Fruit fly (Drosophila melanogaster): ENCODE measurements around the gene CG12885.

The CG12885 gene

dm6 chr3R:27569706-27570105 lies 49.0 kb downstream of the CG12885 start:
- TF ChIP-seq CG10274 (GFP tag; optimal IDR thresholded peaks at IDR 0.05) (peak; percentile 79), C15 (GFP tag; IDR thresholded peaks at IDR 0.05) (peak; percentile 76; the same call in 2 of the 3 replicates), CG10267 (tag; optimal IDR thresholded peaks at IDR 0.05) (peak; percentile 74), CG17829 (tag; optimal IDR thresholded peaks at IDR 0.05) (peak; percentile 81), ham (GFP tag; IDR thresholded peaks at IDR 0.05) (no peak), CG2116 (GFP tag; optimal IDR thresholded peaks at IDR 0.05) (peak; percentile 25), CG14014 (GFP tag; IDR thresholded peaks at IDR 0.05) (peak; percentile 92), HmgD (GFP tag; optimal IDR thresholded peaks at IDR 0.05) (peak; percentile 47), hth (optimal IDR thresholded peaks at IDR 0.05) (no peak), Hand (GFP tag; optimal IDR thresholded peaks at IDR 0.05) (peak; percentile 57), unpg (GFP tag; optimal IDR thresholded peaks at IDR 0.05) (peak; percentile 70), cas (GFP tag; IDR thresholded peaks at IDR 0.05) (peak; percentile 64), vvl (GFP tag; IDR thresholded peaks at IDR 0.05) (peak; percentile 95), stwl (tag; optimal IDR thresholded peaks at IDR 0.05) (no peak), mirr (GFP tag; optimal IDR thresholded peaks at IDR 0.05) (peak; percentile 78), CG1647 (GFP tag; optimal IDR thresholded peaks at IDR 0.05) (peak; percentile 88), otp (GFP tag; IDR thresholded peaks at IDR 0.05) (peak; percentile 88), CG17802 (tag; optimal IDR thresholded peaks at IDR 0.05) (peak; percentile 44), fd3F (GFP tag; optimal IDR thresholded peaks at IDR 0.05) (peak; percentile 72), CG8281 (tag; optimal IDR thresholded peaks at IDR 0.05) (peak; percentile 71), H15 (GFP tag; IDR thresholded peaks at IDR 0.05) (peak; percentile 89), Deaf1 (tag; optimal IDR thresholded peaks at IDR 0.05) (no peak), CG3065 (GFP tag; optimal IDR thresholded peaks at IDR 0.05) (no peak), NC2β (GFP tag; optimal IDR thresholded peaks at IDR 0.05) (peak; percentile 24), tx (GFP tag; optimal IDR thresholded peaks at IDR 0.05) (peak; percentile 65), CG15011 (GFP tag; optimal IDR thresholded peaks at IDR 0.05) (peak; percentile 78), CG8478 (optimal IDR thresholded peaks at IDR 0.05) (no peak), ci (GFP tag; IDR thresholded peaks at IDR 0.05) (peak; percentile 90), Dad (GFP tag; optimal IDR thresholded peaks at IDR 0.05) (peak; percentile 90), Hr78 (GFP tag; optimal IDR thresholded peaks at IDR 0.05) (peak in 1 of 2 experiments; percentile 68), CG12744 (GFP tag; optimal IDR thresholded peaks at IDR 0.05) (peak; percentile 54), CG16863 (GFP tag; optimal IDR thresholded peaks at IDR 0.05) (peak; percentile 77), pnt (GFP tag; optimal IDR thresholded peaks at IDR 0.05) (peak; percentile 73), Abd-B (GFP tag; optimal IDR thresholded peaks at IDR 0.05) (no peak), CG9797 (GFP tag; optimal IDR thresholded peaks at IDR 0.05) (no peak), knrl (GFP tag; IDR thresholded peaks at IDR 0.05; ENCODE audit: partially characterized antibody) (no peak), Myb (GFP tag; optimal IDR thresholded peaks at IDR 0.05) (peak; percentile 62), ATbp (GFP tag; optimal IDR thresholded peaks at IDR 0.05) (peak; percentile 72), CG9876 (GFP tag; optimal IDR thresholded peaks at IDR 0.05) (peak; percentile 85), CG4282 (GFP tag; optimal IDR thresholded peaks at IDR 0.05) (peak; percentile 69), klu (GFP tag; IDR thresholded peaks at IDR 0.05) (peak; percentile 87), repo (GFP tag; optimal IDR thresholded peaks at IDR 0.05) (peak; percentile 87), chinmo (GFP tag; IDR thresholded peaks at IDR 0.05; ENCODE audit: partially characterized antibody) (no peak), odd (GFP tag; optimal IDR thresholded peaks at IDR 0.05) (peak; percentile 64), slbo (GFP tag; IDR thresholded peaks at IDR 0.05) (peak; percentile 91), CG2199 (GFP tag; IDR thresholded peaks at IDR 0.05) (0 out of 3 replicates have a peak, but pooled peaks have one; percentile 63), Trl (optimal IDR thresholded peaks at IDR 0.05) (no peak), Trl (GFP tag; optimal IDR thresholded peaks at IDR 0.05) (peak; percentile 82), zfh1 (GFP tag; IDR thresholded peaks at IDR 0.05) (peak; percentile 90), CG13624 (GFP tag; optimal IDR thresholded peaks at IDR 0.05) (peak; percentile 95), ken (GFP tag; IDR thresholded peaks at IDR 0.05) (peak; percentile 74), CG9817 (tag; optimal IDR thresholded peaks at IDR 0.05) (peak; percentile 69)
